Fruit fly (Drosophila melanogaster) whole organism, wandering third instar larva: ENCODE measurements around the gene scny.
A peak's percentile ranks its signal among the peaks of the same experiment; 100 is the strongest.

Source experiments
- N ChIP-seq: fragments of >200 bp; optimal IDR thresholded peaks from 2 replicates; lab custom pipeline; 2018; ENCODE audit warnings: missing biosample characterization, missing external identifiers, missing genetic modification characterization
- OdsH ChIP-seq: fragments of 200-800 bp; sonication (Bioruptor generic); optimal IDR thresholded peaks from 2 replicates; lab custom pipeline; 2016; ENCODE audit warnings: missing biosample characterization, mild to moderate bottlenecking, missing genetic modification characterization
- h ChIP-seq: fragments of 200-800 bp; sonication (Bioruptor generic); optimal IDR thresholded peaks from 3 replicates; lab custom pipeline; 2016; ENCODE audit warnings: missing biosample characterization, mild to moderate bottlenecking, missing genetic modification characterization
- lola ChIP-seq: fragments of >200 bp; optimal IDR thresholded peaks from 2 replicates; lab custom pipeline; 2017; ENCODE audit warnings: missing biosample characterization, missing genetic modification characterization
- psq ChIP-seq: fragments of 200-800 bp; sonication (Bioruptor generic); optimal IDR thresholded peaks from 3 replicates; lab custom pipeline; 2017; ENCODE audit warnings: missing biosample characterization, mild to moderate bottlenecking, missing genetic modification characterization, moderate library complexity
- usp ChIP-seq: fragments of >200 bp; optimal IDR thresholded peaks from 2 replicates; lab custom pipeline; 2017; ENCODE audit warnings: missing biosample characterization, missing genetic modification characterization
- woc ChIP-seq: sonication (Bioruptor generic); optimal IDR thresholded peaks from 2 replicates; lab custom pipeline; 2016; ENCODE audit warnings: missing biosample characterization, mild to moderate bottlenecking, missing genetic modification characterization

- no peak for TF ChIP-seq OdsH (GFP tag; lab: Kevin White, UChicago)
- no peak for TF ChIP-seq h (GFP tag; lab: Kevin White, UChicago)
- TF ChIP-seq psq (GFP tag; lab: Kevin White, UChicago): peak; percentile 40
- no peak for TF ChIP-seq lola (GFP tag; lab: Kevin White, UChicago)
- no peak for TF ChIP-seq usp (GFP tag; lab: Kevin White, UChicago)
- no peak for TF ChIP-seq woc (GFP tag; lab: Kevin White, UChicago)
- TF ChIP-seq N (GFP tag; lab: Kevin White, UChicago): no peak
Observed at dm6 chr3L:5764922-5765843, 3.6 kb upstream of the scny start, which contains the start of gene CG10576.
